Fruit fly (Drosophila melanogaster): ENCODE results near the gene CG2975.

CG2975 gene

dm6 chr2L:2882968-2883702, 43.2 kb downstream of the CG2975 start (continued):
- no peak for TF ChIP-seq lmd (GFP tag; IDR thresholded peaks at IDR 0.05)
- peak; percentile 39 for TF ChIP-seq Hr3 (GFP tag; optimal IDR thresholded peaks at IDR 0.05)
- TF ChIP-seq her (GFP tag; optimal IDR thresholded peaks at IDR 0.05): peak; percentile 32
- TF ChIP-seq zfh2 (GFP tag; optimal IDR thresholded peaks at IDR 0.05): peak; percentile 62
- peak; percentile 29 for TF ChIP-seq CG4854 (GFP tag; optimal IDR thresholded peaks at IDR 0.05)
- peak; percentile 65; the same call in 1 of the 2 replicates for TF ChIP-seq Nf-YA (GFP tag; IDR thresholded peaks at IDR 0.05)
- TF ChIP-seq Adf1 (GFP tag; IDR thresholded peaks at IDR 0.05): no peak; the same call in 1 of the 2 replicates
- peak; percentile 96 for TF ChIP-seq CG7928 (GFP tag; optimal IDR thresholded peaks at IDR 0.05)
- peak; percentile 36 for TF ChIP-seq CG2712 (tag; optimal IDR thresholded peaks at IDR 0.05)
- no peak for TF ChIP-seq Trl (optimal IDR thresholded peaks at IDR 0.05)
- TF ChIP-seq Trl (GFP tag; optimal IDR thresholded peaks at IDR 0.05): peak; percentile 43
- no peak for TF ChIP-seq Tbp (GFP tag; optimal IDR thresholded peaks at IDR 0.05)
- peak; percentile 48 for TF ChIP-seq BtbVII (GFP tag; optimal IDR thresholded peaks at IDR 0.05)
- TF ChIP-seq lilli (GFP tag; optimal IDR thresholded peaks at IDR 0.05): peak; percentile 92
- peak; percentile 82 for TF ChIP-seq ATbp (GFP tag; optimal IDR thresholded peaks at IDR 0.05)
- no peak for TF ChIP-seq inv (GFP tag; IDR thresholded peaks at IDR 0.05; ENCODE audit: partially characterized antibody)
- peak; percentile 51 for TF ChIP-seq gcm (GFP tag; optimal IDR thresholded peaks at IDR 0.05)
- peak; percentile 57 for TF ChIP-seq CG18599 (GFP tag; optimal IDR thresholded peaks at IDR 0.05)
- no peak for TF ChIP-seq jigr1 (GFP tag; IDR thresholded peaks at IDR 0.05)
- TF ChIP-seq pho (GFP tag; optimal IDR thresholded peaks at IDR 0.05): peak; percentile 16
- peak; percentile 39; the same call in 1 of the 2 replicates for TF ChIP-seq CG7372 (GFP tag; IDR thresholded peaks at IDR 0.05)
- TF ChIP-seq CG34422 (GFP tag; IDR thresholded peaks at IDR 0.05): peak; percentile 66
- no peak for TF ChIP-seq z (GFP tag; IDR thresholded peaks at IDR 0.05)
- peak; percentile 56 for TF ChIP-seq CG15269 (tag; optimal IDR thresholded peaks at IDR 0.05)
- peak; percentile 61 for TF ChIP-seq PHDP (tag; optimal IDR thresholded peaks at IDR 0.05)
- peak; percentile 2 for TF ChIP-seq Sry-β (GFP tag; optimal IDR thresholded peaks at IDR 0.05)
- TF ChIP-seq CG30403 (GFP tag; optimal IDR thresholded peaks at IDR 0.05): peak; percentile 68
- TF ChIP-seq Pdp1 (GFP tag; optimal IDR thresholded peaks at IDR 0.05): peak in 1 of 2 experiments; percentile 33
- no peak for TF ChIP-seq CG8281 (tag; optimal IDR thresholded peaks at IDR 0.05)
- no peak for TF ChIP-seq Ravus (GFP tag; IDR thresholded peaks at IDR 0.05)
- TF ChIP-seq zf30C (GFP tag; optimal IDR thresholded peaks at IDR 0.05): no peak
- peak; percentile 50 for TF ChIP-seq CG3847 (GFP tag; IDR thresholded peaks at IDR 0.05)
- no peak for TF ChIP-seq dati (GFP tag; IDR thresholded peaks at IDR 0.05)
- no peak for TF ChIP-seq Lpt (GFP tag; optimal IDR thresholded peaks at IDR 0.05)
- TF ChIP-seq CG33557 (GFP tag; optimal IDR thresholded peaks at IDR 0.05): no peak
- TF ChIP-seq CG7839 (tag; optimal IDR thresholded peaks at IDR 0.05): peak; percentile 51
- no peak for TF ChIP-seq CG30431 (GFP tag; optimal IDR thresholded peaks at IDR 0.05)
- peak; percentile 51 for TF ChIP-seq CG1603 (tag; optimal IDR thresholded peaks at IDR 0.05)
- no peak for TF ChIP-seq pan (optimal IDR thresholded peaks at IDR 0.05)
- no peak for TF ChIP-seq pan (GFP tag; optimal IDR thresholded peaks at IDR 0.05 in 1 of 2, IDR thresholded peaks at IDR 0.05 in 1 of 2)
- no peak for TF ChIP-seq NC2β (GFP tag; optimal IDR thresholded peaks at IDR 0.05)
- peak; percentile 36 for TF ChIP-seq CG17385 (GFP tag; optimal IDR thresholded peaks at IDR 0.05)
- TF ChIP-seq Chrac-16 (GFP tag; optimal IDR thresholded peaks at IDR 0.05): peak; percentile 16
- TF ChIP-seq CG16863 (GFP tag; optimal IDR thresholded peaks at IDR 0.05): peak; percentile 68
- no peak for TF ChIP-seq Kr (GFP tag; optimal IDR thresholded peaks at IDR 0.05)
- no peak for TF ChIP-seq CG9817 (tag; optimal IDR thresholded peaks at IDR 0.05)
- TF ChIP-seq tap (tag; optimal IDR thresholded peaks at IDR 0.05): no peak
- peak; percentile 57 for TF ChIP-seq CG11504 (tag; optimal IDR thresholded peaks at IDR 0.05)
- no peak for TF ChIP-seq rib (GFP tag; IDR thresholded peaks at IDR 0.05)
- no peak for TF ChIP-seq danr (GFP tag; IDR thresholded peaks at IDR 0.05)
- TF ChIP-seq run (tag; optimal IDR thresholded peaks at IDR 0.05): peak; percentile 15

Data from whole organism, embryonic.